Worm (Caenorhabditis elegans): ENCODE results near the gene C52E2.3.

DNA sequence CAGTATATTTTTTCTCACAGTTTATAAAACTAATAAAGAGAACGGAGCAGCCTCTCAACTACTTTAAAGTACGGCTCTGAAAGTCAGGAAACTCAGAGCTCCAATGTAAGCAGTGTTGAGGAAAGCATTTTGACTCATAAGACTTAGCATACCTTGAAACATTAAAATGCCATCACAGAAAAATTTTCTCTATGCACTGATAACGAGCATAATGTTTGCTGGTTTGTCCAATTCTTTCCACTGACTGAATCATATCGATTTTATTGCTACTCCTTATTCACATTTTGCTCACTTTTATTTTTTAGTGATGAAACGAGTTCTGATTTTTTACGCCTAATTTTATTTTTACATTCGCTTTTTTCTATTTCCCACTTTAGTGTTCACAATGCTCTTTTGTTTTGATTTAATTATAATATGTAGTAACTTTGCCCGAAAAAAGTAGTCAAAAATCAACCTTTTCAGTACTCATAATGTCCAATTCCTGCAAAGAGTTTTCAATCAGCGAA lies 19.1 kb upstream of the C52E2.3 start, which contains the start of gene math-39:
- TF ChIP-seq ceh-13 (GFP tag; optimal IDR thresholded peaks at IDR 0.05) (no peak), ama-1 (optimal IDR thresholded peaks at IDR 0.05) (no peak), tbx-11 (GFP tag; IDR thresholded peaks at IDR 0.05) (no peak), tbx-37 (GFP tag; conservative IDR thresholded peaks at IDR 0.05) (no peak), tra-4 (tag; optimal IDR thresholded peaks at IDR 0.05) (no peak), hnd-1 (tag; optimal IDR thresholded peaks at IDR 0.05) (no peak), ceh-36 (tag; optimal IDR thresholded peaks at IDR 0.05) (no peak), sea-1 (GFP tag; conservative IDR thresholded peaks at IDR 0.05) (no peak)

Measured in whole organism, early embryonic.